Fruit fly (Drosophila melanogaster) whole organism, embryonic: ENCODE results near the gene RpL37A.

Experiments used
- Antp ChIP-seq: fragments of 200-800 bp; sonication (Bioruptor generic); optimal IDR thresholded peaks from 3 replicates; lab custom pipeline; 2016; ENCODE audit warnings: missing biosample characterization, missing genetic modification characterization
- Bteb2 ChIP-seq: fragments of 200-800 bp; sonication (Bioruptor generic); optimal IDR thresholded peaks from 2 replicates; lab custom pipeline; 2016; ENCODE audit warnings: missing biosample characterization, missing genetic modification characterization
- CG1024 ChIP-seq: fragments of 200-800 bp; sonication (Bioruptor generic); IDR thresholded peaks from 2 replicates; pipeline ENCODE4 v1.3.6; 2022; ENCODE audit warnings: missing biosample characterization, missing genetic modification characterization
- CG10462 ChIP-seq: fragments of 200-800 bp; sonication (Bioruptor generic); optimal IDR thresholded peaks from 2 replicates; lab custom pipeline; 2016; ENCODE audit warnings: missing biosample characterization, missing genetic modification characterization
- CG10959 ChIP-seq: fragments of 200-800 bp; sonication (Bioruptor generic); IDR thresholded peaks from 2 replicates; pipeline ENCODE4 v1.3.6; 2022; ENCODE audit warnings: missing biosample characterization, missing genetic modification characterization
- CG11247 ChIP-seq: fragments of 200-800 bp; sonication (Bioruptor generic); IDR thresholded peaks from 2 replicates; pipeline ENCODE4 v1.3.6; 2022; ENCODE audit warnings: missing biosample characterization, missing genetic modification characterization
- CG12155 ChIP-seq: fragments of 200-800 bp; sonication (Bioruptor generic); optimal IDR thresholded peaks from 3 replicates; lab custom pipeline; 2016; ENCODE audit warnings: missing biosample characterization, missing genetic modification characterization
- CG12391 ChIP-seq: fragments of 200-800 bp; sonication (Bioruptor generic); optimal IDR thresholded peaks from 3 replicates; lab custom pipeline; 2018; ENCODE audit warnings: missing biosample characterization, mild to moderate bottlenecking, missing genetic modification characterization, moderate library complexity
- CG17829 ChIP-seq: fragments of 200-800 bp; optimal IDR thresholded peaks from 2 replicates; lab custom pipeline; 2019; ENCODE audit warnings: missing biosample characterization, mild to moderate bottlenecking, missing genetic modification characterization, moderate library complexity
- CG17912 ChIP-seq: fragments of 200-800 bp; sonication (Bioruptor generic); optimal IDR thresholded peaks from 2 replicates; lab custom pipeline; 2018; ENCODE audit warnings: missing biosample characterization, mild to moderate bottlenecking, missing genetic modification characterization
- CG31224 ChIP-seq: fragments of 200-800 bp; sonication (Bioruptor generic); IDR thresholded peaks from 2 replicates; pipeline ENCODE4 v1.3.6; 2022; ENCODE audit warnings: missing biosample characterization, missing genetic modification characterization
- CG4424 ChIP-seq: fragments of 200-800 bp; sonication (Bioruptor generic); optimal IDR thresholded peaks from 3 replicates; lab custom pipeline; 2016; ENCODE audit warnings: missing biosample characterization, missing genetic modification characterization
- CG4730 ChIP-seq: fragments of 200-800 bp; sonication (Bioruptor generic); IDR thresholded peaks from 2 replicates; pipeline ENCODE4 v1.3.6; 2022; ENCODE audit warnings: missing biosample characterization, missing genetic modification characterization
- CG7357 ChIP-seq: fragments of 200-800 bp; sonication (Bioruptor generic); IDR thresholded peaks from 3 replicates; pipeline ENCODE4 v1.3.6; 2022; ENCODE audit warnings: missing biosample characterization, missing genetic modification characterization
- CG8089 ChIP-seq: fragments of 200-800 bp; sonication (Bioruptor generic); optimal IDR thresholded peaks from 3 replicates; lab custom pipeline; 2016; ENCODE audit warnings: missing biosample characterization, missing genetic modification characterization
- CG8290 ChIP-seq, 3 experiments: fragments of 200-800 bp; sonication (Bioruptor generic); optimal IDR thresholded peaks; 2 replicates each; lab custom pipeline; 2016 to 2019; ENCODE audit warnings: missing biosample characterization in 3 of 3, missing genetic modification characterization in 3 of 3, mild to moderate bottlenecking in 2 of 3, moderate library complexity in 1 of 3
- CG8478 ChIP-seq: fragments of >200 bp; optimal IDR thresholded peaks from 2 replicates; lab custom pipeline; 2018
- Dek ChIP-seq: fragments of 200-800 bp; sonication (Bioruptor generic); optimal IDR thresholded peaks from 3 replicates; lab custom pipeline; 2019; ENCODE audit warnings: missing biosample characterization, mild to moderate bottlenecking, missing genetic modification characterization, moderate library complexity
- Dip3 ChIP-seq: fragments of 200-800 bp; sonication (Bioruptor generic); optimal IDR thresholded peaks from 3 replicates; lab custom pipeline; 2016; ENCODE audit warnings: missing biosample characterization, missing genetic modification characterization
- Jarid2 ChIP-seq: fragments of 200-800 bp; sonication (Bioruptor generic); optimal IDR thresholded peaks from 3 replicates; lab custom pipeline; 2017; ENCODE audit warnings: mild to moderate bottlenecking, missing biosample characterization, missing genetic modification reagents, missing genetic modification characterization
- MBD-R2 ChIP-seq: fragments of 200-800 bp; sonication (Bioruptor generic); IDR thresholded peaks from 2 replicates; pipeline ENCODE4 v1.3.6; 2022; ENCODE audit warnings: missing biosample characterization, missing genetic modification characterization
- NC2β ChIP-seq: fragments of 200-800 bp; sonication (Bioruptor generic); optimal IDR thresholded peaks from 2 replicates; lab custom pipeline; 2016; ENCODE audit warnings: missing biosample characterization, missing genetic modification characterization
- NfI ChIP-seq: fragments of 200-800 bp; sonication (Bioruptor generic); optimal IDR thresholded peaks from 3 replicates; lab custom pipeline; 2018; ENCODE audit warnings: missing biosample characterization, mild to moderate bottlenecking, missing genetic modification characterization, moderate library complexity
- Poxn ChIP-seq: fragments of 200-800 bp; sonication (Bioruptor generic); IDR thresholded peaks from 2 replicates; pipeline ENCODE4 v1.3.6; 2022; ENCODE audit warnings: missing biosample characterization, missing genetic modification characterization
- Six4 ChIP-seq: fragments of 200-800 bp; sonication (Bioruptor generic); optimal IDR thresholded peaks from 2 replicates; lab custom pipeline; 2016; ENCODE audit warnings: missing biosample characterization, missing genetic modification characterization
- Sry-δ ChIP-seq: fragments of 200-800 bp; sonication (Bioruptor generic); optimal IDR thresholded peaks from 2 replicates; lab custom pipeline; 2016; ENCODE audit warnings: missing biosample characterization, missing genetic modification characterization
- abd-A ChIP-seq: fragments of 200-800 bp; sonication (Bioruptor generic); optimal IDR thresholded peaks from 3 replicates; lab custom pipeline; 2019; ENCODE audit warnings: missing biosample characterization, mild to moderate bottlenecking, missing genetic modification characterization, moderate library complexity
- ash1 ChIP-seq: fragments of 200-800 bp; sonication (Bioruptor generic); optimal IDR thresholded peaks from 2 replicates; lab custom pipeline; 2018; ENCODE audit warnings: missing biosample characterization, mild to moderate bottlenecking, missing genetic modification characterization
- dm ChIP-seq: fragments of 200-800 bp; sonication (Bioruptor generic); optimal IDR thresholded peaks from 3 replicates; lab custom pipeline; 2016; ENCODE audit warnings: missing biosample characterization, missing genetic modification characterization
- ems ChIP-seq: fragments of 200-800 bp; sonication (Bioruptor generic); optimal IDR thresholded peaks from 3 replicates; lab custom pipeline; 2016; ENCODE audit warnings: missing biosample characterization, missing genetic modification characterization
- exex ChIP-seq: fragments of 200-800 bp; sonication (Bioruptor generic); optimal IDR thresholded peaks from 4 replicates; lab custom pipeline; 2018; ENCODE audit warnings: missing biosample characterization, mild to moderate bottlenecking, missing genetic modification characterization, moderate library complexity
- hb ChIP-seq: fragments of 200-800 bp; sonication (Bioruptor generic); IDR thresholded peaks from 3 replicates; pipeline ENCODE4 v1.3.6; 2022; ENCODE audit warnings: missing biosample characterization, missing genetic modification characterization; ENCODE audit not compliant: partially characterized antibody
- kay ChIP-seq: fragments of 200-800 bp; sonication (Bioruptor generic); optimal IDR thresholded peaks from 2 replicates; lab custom pipeline; 2016; ENCODE audit warnings: missing biosample characterization, missing genetic modification characterization
- luna ChIP-seq: fragments of 200-800 bp; sonication (Bioruptor generic); optimal IDR thresholded peaks from 2 replicates; lab custom pipeline; 2016; ENCODE audit warnings: missing biosample characterization, missing genetic modification characterization
- mam ChIP-seq: fragments of 200-800 bp; sonication (Bioruptor generic); optimal IDR thresholded peaks from 3 replicates; lab custom pipeline; 2016; ENCODE audit warnings: missing biosample characterization, missing genetic modification characterization
- mirr ChIP-seq: fragments of 200-800 bp; sonication (Bioruptor generic); optimal IDR thresholded peaks from 3 replicates; lab custom pipeline; 2018; ENCODE audit warnings: missing biosample characterization, mild to moderate bottlenecking, missing genetic modification characterization
- onecut ChIP-seq: fragments of 200-800 bp; sonication (Bioruptor generic); IDR thresholded peaks from 2 replicates; pipeline ENCODE4 v1.3.6; 2022; ENCODE audit warnings: missing biosample characterization, missing genetic modification characterization
- org-1 ChIP-seq: fragments of 200-800 bp; sonication (Bioruptor generic); optimal IDR thresholded peaks from 2 replicates; lab custom pipeline; 2017; ENCODE audit warnings: missing biosample characterization, missing genetic modification characterization
- pfk ChIP-seq: fragments of 200-800 bp; sonication (Bioruptor generic); optimal IDR thresholded peaks from 2 replicates; lab custom pipeline; 2018; ENCODE audit warnings: missing biosample characterization, mild to moderate bottlenecking, missing genetic modification characterization, moderate library complexity
- pnt ChIP-seq: fragments of 200-800 bp; sonication (Bioruptor generic); optimal IDR thresholded peaks from 3 replicates; lab custom pipeline; 2016; ENCODE audit warnings: missing biosample characterization, missing genetic modification characterization
- salm ChIP-seq: fragments of 200-800 bp; sonication (Bioruptor generic); optimal IDR thresholded peaks from 2 replicates; lab custom pipeline; 2018; ENCODE audit warnings: missing biosample characterization, mild to moderate bottlenecking, missing genetic modification characterization
- sens ChIP-seq: fragments of 200-800 bp; sonication (Bioruptor generic); peaks from one replicate; lab custom pipeline; 2016; ENCODE audit warnings: missing biosample characterization, missing genetic modification characterization
- sna ChIP-seq: fragments of 200-800 bp; sonication (Bioruptor generic); IDR thresholded peaks from 2 replicates; pipeline ENCODE4 v1.3.6; 2022; ENCODE audit warnings: missing biosample characterization, missing genetic modification characterization; ENCODE audit not compliant: partially characterized antibody
- sob ChIP-seq: fragments of 200-800 bp; sonication (Bioruptor generic); IDR thresholded peaks from 2 replicates; pipeline ENCODE4 v1.3.6; 2022; ENCODE audit warnings: missing biosample characterization, missing genetic modification characterization
- ssp ChIP-seq: fragments of 200-800 bp; sonication (Bioruptor generic); IDR thresholded peaks from 2 replicates; pipeline ENCODE4 v1.3.6; 2022; ENCODE audit warnings: missing biosample characterization, missing genetic modification characterization
- wek ChIP-seq: fragments of 200-800 bp; sonication (Bioruptor generic); optimal IDR thresholded peaks from 3 replicates; lab custom pipeline; 2018; ENCODE audit warnings: missing biosample characterization, mild to moderate bottlenecking, missing genetic modification characterization, moderate library complexity
- zen ChIP-seq: fragments of 200-800 bp; sonication (Bioruptor generic); optimal IDR thresholded peaks from 3 replicates; lab custom pipeline; 2018; ENCODE audit warnings: missing biosample characterization, mild to moderate bottlenecking, missing genetic modification characterization, moderate library complexity

The RpL37A gene

DNA sequence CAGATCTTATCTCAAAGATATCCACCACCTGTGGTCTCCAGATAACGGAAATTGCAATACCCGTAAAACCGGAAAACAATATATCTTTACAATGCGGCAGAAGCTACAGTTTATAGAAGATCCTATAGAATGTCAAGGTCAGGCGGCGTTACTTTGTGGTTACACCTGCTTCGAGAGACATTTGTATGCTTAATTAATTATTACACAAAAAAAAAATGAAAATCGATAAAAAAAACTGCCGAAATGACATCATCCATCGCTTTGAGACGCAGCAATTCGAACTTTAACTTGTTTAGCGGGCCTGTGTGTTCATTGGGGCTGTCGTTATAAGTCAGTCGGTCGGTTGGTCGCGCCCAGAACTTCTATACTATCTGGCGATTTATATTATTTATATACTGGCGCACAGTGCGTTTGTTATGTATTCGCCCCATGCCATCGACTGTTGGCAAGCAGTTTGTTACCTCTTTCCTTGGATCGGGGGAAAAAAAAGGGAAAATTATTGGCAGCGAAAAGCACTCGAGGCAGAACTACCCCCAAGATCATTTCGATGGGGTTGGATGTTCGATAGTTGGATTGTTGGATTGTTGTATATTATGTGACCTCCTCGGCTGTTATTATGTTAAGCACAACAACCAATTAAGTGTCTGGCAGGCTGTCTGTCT, 40.6 kb downstream of the RpL37A start (continued):
- TF ChIP-seq dm (no peak), kay (GFP tag; lab: Kevin White, UChicago) (no peak), CG1024 (GFP tag; lab: Robert Waterston, UW) (no peak), CG17829 (no peak), NC2β (GFP tag; lab: Kevin White, UChicago) (no peak), sna (GFP tag; lab: Robert Waterston, UW) (no peak), salm (tag; lab: Kevin White, UChicago) (no peak), CG4424 (no peak), pnt (no peak), sens (peak; percentile 23), Antp (GFP tag; lab: Kevin White, UChicago) (no peak), CG8089 (GFP tag; lab: Kevin White, UChicago) (no peak), Dek (tag; lab: Kevin White, UChicago) (no peak), onecut (GFP tag; lab: Robert Waterston, UW) (peak; percentile 53; the same call in 1 of the 2 replicates), org-1 (GFP tag; lab: Kevin White, UChicago) (no peak), CG11247 (GFP tag; lab: Robert Waterston, UW) (no peak), CG10959 (no peak), CG12155 (GFP tag; lab: Kevin White, UChicago) (no peak), CG4730 (no peak), pfk (GFP tag; lab: Kevin White, UChicago) (no peak), CG12391 (tag; lab: Kevin White, UChicago) (no peak), MBD-R2 (GFP tag; lab: Robert Waterston, UW) (no peak), CG17912 (GFP tag; lab: Kevin White, UChicago) (no peak), ssp (GFP tag; lab: Robert Waterston, UW) (no peak), Jarid2 (no peak), CG10462 (GFP tag; lab: Kevin White, UChicago) (no peak), exex (tag; lab: Kevin White, UChicago) (no peak), mam (no peak), Dip3 (no peak), wek (no peak), NfI (GFP tag; lab: Kevin White, UChicago) (no peak), abd-A (tag; lab: Kevin White, UChicago) (peak; percentile 77), CG7357 (GFP tag; lab: Robert Waterston, UW) (no peak), ash1 (GFP tag; lab: Kevin White, UChicago) (no peak), Six4 (GFP tag; lab: Kevin White, UChicago) (no peak), Poxn (GFP tag; lab: Robert Waterston, UW) (no peak), Sry-δ (GFP tag; lab: Kevin White, UChicago) (no peak), zen (tag; lab: Kevin White, UChicago) (no peak), Bteb2 (GFP tag; lab: Kevin White, UChicago) (no peak), hb (GFP tag; lab: Robert Waterston, UW) (no peak), CG8290 (GFP tag; optimal IDR thresholded peaks at IDR 0.05; lab: Kevin White, UChicago) (no peak), CG8290 (tag; optimal IDR thresholded peaks at IDR 0.05; lab: Kevin White, UChicago) (peak in 1 of 2 experiments; percentile 16), CG8478 (lab: Kevin White, UChicago) (no peak), sob (GFP tag; lab: Robert Waterston, UW) (no peak), ems (GFP tag; lab: Kevin White, UChicago) (no peak), CG31224 (GFP tag; lab: Robert Waterston, UW) (no peak), mirr (GFP tag; lab: Kevin White, UChicago) (no peak), luna (no peak)
